Worm (Caenorhabditis elegans) whole organism, L4 larva: Measurements from ENCODE around the gene Y43F4A.4.
A peak's percentile ranks its signal among the peaks of the same experiment; 100 is the strongest.

Experiments
- D1046.2 ChIP-seq: fragments of 200-800 bp; sonication (Bioruptor generic); IDR thresholded peaks from 2 replicates; pipeline ENCODE4 v1.3.6; 2022; ENCODE audit warnings: missing genetic modification characterization, missing compliant biosample characterization
- F26F4.8 ChIP-seq: fragments of 200-800 bp; sonication (Bioruptor generic); conservative IDR thresholded peaks from 2 replicates; pipeline ENCODE4 v1.3.6; 2022; ENCODE audit warnings: missing genetic modification characterization, missing compliant biosample characterization
- F44E2.7 ChIP-seq: fragments of 200-800 bp; sonication (Bioruptor generic); IDR thresholded peaks from 2 replicates; pipeline ENCODE4 v2.1.2; 2022; ENCODE audit warnings: missing genetic modification characterization, missing compliant biosample characterization
- R02D3.7 ChIP-seq: fragments of 150-350 bp; sonication (generic microtip); optimal IDR thresholded peaks from 3 replicates; lab custom pipeline; 2014; ENCODE audit warnings: missing biosample characterization, missing genetic modification characterization
- T20F7.1 ChIP-seq: fragments of 200-800 bp; sonication (Bioruptor generic); optimal IDR thresholded peaks from 2 replicates; lab custom pipeline; 2018; ENCODE audit warnings: mild to moderate bottlenecking, missing genetic modification characterization, missing compliant biosample characterization
- Y105C5A.15 ChIP-seq: fragments of 200-800 bp; sonication (Bioruptor generic); IDR thresholded peaks from 2 replicates; pipeline ENCODE4 v1.3.6; 2022; ENCODE audit warnings: missing genetic modification characterization, missing compliant biosample characterization
- aly-2 ChIP-seq: sonication (generic microtip); optimal IDR thresholded peaks from 2 replicates; lab custom pipeline; 2018; ENCODE audit warnings: missing biosample characterization, missing genetic modification characterization
- arid-1 ChIP-seq: fragments of 200-800 bp; sonication (Bioruptor generic); conservative IDR thresholded peaks from 2 replicates; pipeline ENCODE4 v1.3.6; 2022; ENCODE audit warnings: missing genetic modification reagents, missing genetic modification characterization, missing compliant biosample characterization
- ceh-20 ChIP-seq: fragments of 200-800 bp; sonication (Bioruptor generic); IDR thresholded peaks from 2 replicates; pipeline ENCODE4 v1.3.6; 2022; ENCODE audit warnings: missing genetic modification reagents, missing genetic modification characterization, missing compliant biosample characterization
- ceh-28 ChIP-seq: fragments of 150-350 bp; optimal IDR thresholded peaks from 2 replicates; lab custom pipeline; 2014; ENCODE audit warnings: missing biosample characterization, missing genetic modification reagents, missing genetic modification characterization
- ceh-32 ChIP-seq: sonication (generic microtip); optimal IDR thresholded peaks from 2 replicates; lab custom pipeline; 2016; ENCODE audit warnings: mild to moderate bottlenecking, missing genetic modification characterization, missing compliant biosample characterization; ENCODE audit not compliant: poor library complexity
- ceh-44 ChIP-seq: fragments of 200-800 bp; sonication (Bioruptor generic); IDR thresholded peaks from 2 replicates; pipeline ENCODE4 v1.3.6; 2022; ENCODE audit warnings: missing genetic modification reagents, missing genetic modification characterization, missing compliant biosample characterization
- ceh-82 ChIP-seq: sonication (generic microtip); optimal IDR thresholded peaks from 2 replicates; lab custom pipeline; 2017; ENCODE audit warnings: missing biosample characterization, missing genetic modification characterization
- cey-2 ChIP-seq: sonication (generic microtip); optimal IDR thresholded peaks from 3 replicates; lab custom pipeline; 2017; ENCODE audit warnings: missing genetic modification characterization, mild to moderate bottlenecking, missing compliant biosample characterization, antibody characterized with exemption, borderline replicate concordance; ENCODE audit not compliant: insufficient read depth
- ctbp-1 ChIP-seq: fragments of 200-800 bp; sonication (Bioruptor generic); IDR thresholded peaks from 2 replicates; pipeline ENCODE4 v1.3.6; 2022; ENCODE audit warnings: missing genetic modification reagents, missing genetic modification characterization, missing compliant biosample characterization
- daf-19 ChIP-seq: fragments of 200-800 bp; sonication (Bioruptor generic); conservative IDR thresholded peaks from 2 replicates; pipeline ENCODE4 v1.3.6; 2022; ENCODE audit warnings: missing genetic modification characterization, missing compliant biosample characterization
- duxl-1 ChIP-seq: sonication (generic microtip); optimal IDR thresholded peaks from 2 replicates; lab custom pipeline; 2016; ENCODE audit warnings: mild to moderate bottlenecking, missing genetic modification characterization, moderate library complexity, missing compliant biosample characterization; ENCODE audit not compliant: poor library complexity
- dve-1 ChIP-seq: sonication (generic microtip); optimal IDR thresholded peaks from 2 replicates; lab custom pipeline; 2017; ENCODE audit warnings: antibody characterized with exemption, mild to moderate bottlenecking, missing genetic modification characterization, missing compliant biosample characterization; ENCODE audit not compliant: insufficient read depth
- egl-27 ChIP-seq: sonication (generic microtip); optimal IDR thresholded peaks from 3 replicates; lab custom pipeline; 2017; ENCODE audit warnings: missing biosample characterization, missing genetic modification reagents, missing genetic modification characterization
- egl-43 ChIP-seq: fragments of 200-800 bp; sonication (Bioruptor generic); IDR thresholded peaks from 2 replicates; pipeline ENCODE4 v1.3.6; 2022; ENCODE audit warnings: missing genetic modification reagents, missing genetic modification characterization, missing compliant biosample characterization
- fkh-10 ChIP-seq: fragments of 150-350 bp; optimal IDR thresholded peaks from 2 replicates; lab custom pipeline; 2014; ENCODE audit warnings: missing biosample characterization, missing genetic modification reagents, missing genetic modification characterization
- gei-8 ChIP-seq: fragments of 200-800 bp; sonication (Bioruptor generic); optimal IDR thresholded peaks from 2 replicates; lab custom pipeline; 2018; ENCODE audit warnings: mild to moderate bottlenecking, missing genetic modification characterization, missing compliant biosample characterization
- hif-1 ChIP-seq, 2 experiments: sonication (generic microtip); optimal IDR thresholded peaks; 2 replicates each; lab custom pipeline; 2016 to 2017; ENCODE audit warnings: missing compliant biosample characterization in 2 of 2, missing genetic modification characterization in 2 of 2, missing genetic modification reagents in 2 of 2, missing genotype in 2 of 2, mild to moderate bottlenecking in 1 of 2
- hlh-11 ChIP-seq: fragments of 200-800 bp; sonication (Bioruptor generic); optimal IDR thresholded peaks from 2 replicates; lab custom pipeline; 2018; ENCODE audit warnings: mild to moderate bottlenecking, missing genetic modification characterization, missing compliant biosample characterization
- hmg-1.1 ChIP-seq: fragments of 200-800 bp; sonication (Bioruptor generic); IDR thresholded peaks from 2 replicates; pipeline ENCODE4 v1.3.6; 2022; ENCODE audit warnings: missing genetic modification reagents, missing genetic modification characterization, missing compliant biosample characterization
- jun-1 ChIP-seq: fragments of 150-350 bp; optimal IDR thresholded peaks from 2 replicates; lab custom pipeline; 2014; ENCODE audit warnings: missing biosample characterization, missing genetic modification reagents, missing genetic modification characterization
- lim-7 ChIP-seq: fragments of 200-800 bp; sonication (Bioruptor generic); IDR thresholded peaks from 2 replicates; pipeline ENCODE4 v1.3.6; 2022; ENCODE audit warnings: missing genetic modification characterization, missing compliant biosample characterization
- lin-1 ChIP-seq: fragments of 200-800 bp; sonication (Bioruptor generic); IDR thresholded peaks from 2 replicates; pipeline ENCODE4 v1.3.6; 2022; ENCODE audit warnings: missing genetic modification reagents, missing genetic modification characterization, missing compliant biosample characterization
- lin-13 ChIP-seq: fragments of 150-350 bp; optimal IDR thresholded peaks from 2 replicates; lab custom pipeline; 2014; ENCODE audit warnings: missing biosample characterization, missing genetic modification reagents, missing genetic modification characterization
- lin-29 ChIP-seq: fragments of 200-800 bp; sonication (Bioruptor generic); IDR thresholded peaks from 2 replicates; pipeline ENCODE4 v1.3.6; 2022; ENCODE audit warnings: missing genetic modification reagents, missing genetic modification characterization, missing compliant biosample characterization
- lin-39 ChIP-seq: fragments of 150-350 bp; optimal IDR thresholded peaks from 2 replicates; lab custom pipeline; 2014; ENCODE audit warnings: missing biosample characterization, missing genetic modification reagents, missing genetic modification characterization
- lsy-2 ChIP-seq, 2 experiments: fragments of 150-350 bp in 1 of 2; sonication (generic microtip) in 1 of 2; optimal IDR thresholded peaks; 2 replicates each; lab custom pipeline; 2014 to 2017; ENCODE audit warnings: missing biosample characterization in 2 of 2, missing genetic modification characterization in 2 of 2
- madf-5 ChIP-seq, 2 experiments: fragments of 200-800 bp; sonication (Bioruptor generic); IDR thresholded peaks; 2 replicates each; pipeline ENCODE4 v1.3.6; 2022; ENCODE audit warnings: missing compliant biosample characterization in 2 of 2, missing genetic modification characterization in 2 of 2
- mdl-1 ChIP-seq, 2 experiments: fragments of 150-350 bp in 1 of 2; sonication (generic microtip) in 1 of 2; optimal IDR thresholded peaks; 2 replicates each; lab custom pipeline; 2014 to 2017; ENCODE audit warnings: missing biosample characterization in 2 of 2, missing genetic modification characterization in 2 of 2
- mdt-29 ChIP-seq: fragments of 200-800 bp; sonication (Bioruptor generic); IDR thresholded peaks from 2 replicates; pipeline ENCODE4 v1.3.6; 2022; ENCODE audit warnings: missing genetic modification reagents, missing genetic modification characterization, missing compliant biosample characterization
- mep-1 ChIP-seq: fragments of 150-350 bp; sonication (generic microtip); optimal IDR thresholded peaks from 3 replicates; lab custom pipeline; 2014; ENCODE audit warnings: missing biosample characterization, missing genetic modification characterization
- mes-2 ChIP-seq: sonication (generic microtip); optimal IDR thresholded peaks from 2 replicates; lab custom pipeline; 2016; ENCODE audit warnings: missing genotype, mild to moderate bottlenecking, missing genetic modification characterization, missing compliant biosample characterization; ENCODE audit not compliant: poor library complexity, severe bottlenecking
- nhr-102 ChIP-seq: sonication (generic microtip); optimal IDR thresholded peaks from 2 replicates; lab custom pipeline; 2016; ENCODE audit warnings: mild to moderate bottlenecking, missing genetic modification characterization, moderate library complexity, missing compliant biosample characterization
- nhr-237 ChIP-seq: sonication (generic microtip); optimal IDR thresholded peaks from 2 replicates; lab custom pipeline; 2017; ENCODE audit warnings: missing biosample characterization, missing genetic modification characterization
- nhr-25 ChIP-seq: sonication (generic microtip); optimal IDR thresholded peaks from 2 replicates; lab custom pipeline; 2017; ENCODE audit warnings: missing genetic modification characterization, mild to moderate bottlenecking, missing compliant biosample characterization, antibody characterized with exemption, moderate library complexity, borderline replicate concordance; ENCODE audit not compliant: insufficient read depth
- nhr-28 ChIP-seq: fragments of 150-350 bp; optimal IDR thresholded peaks from 2 replicates; lab custom pipeline; 2014; ENCODE audit warnings: missing biosample characterization, missing genetic modification characterization
- nhr-42 ChIP-seq: fragments of 200-800 bp; sonication (Bioruptor generic); IDR thresholded peaks from 2 replicates; pipeline ENCODE4 v1.3.6; 2022; ENCODE audit warnings: missing genetic modification characterization, missing compliant biosample characterization
- nhr-6 ChIP-seq: fragments of 150-350 bp; optimal IDR thresholded peaks from 2 replicates; lab custom pipeline; 2014; ENCODE audit warnings: missing biosample characterization, missing genetic modification characterization
- nhr-76 ChIP-seq: fragments of 150-350 bp; optimal IDR thresholded peaks from 2 replicates; lab custom pipeline; 2014; ENCODE audit warnings: missing biosample characterization, missing genetic modification characterization
- php-3 ChIP-seq: fragments of 200-800 bp; sonication (Bioruptor generic); IDR thresholded peaks from 2 replicates; pipeline ENCODE4 v1.3.6; 2022; ENCODE audit warnings: missing genetic modification reagents, missing genetic modification characterization, missing compliant biosample characterization
- snpc-4 ChIP-seq: fragments of 150-350 bp; optimal IDR thresholded peaks from 2 replicates; lab custom pipeline; 2014; ENCODE audit warnings: missing biosample characterization, missing genetic modification characterization
- tag-97 ChIP-seq: fragments of 200-800 bp; sonication (Bioruptor generic); IDR thresholded peaks from 2 replicates; pipeline ENCODE4 v1.3.6; 2022; ENCODE audit warnings: missing genetic modification characterization, missing compliant biosample characterization
- unc-130 ChIP-seq: sonication (generic microtip); optimal IDR thresholded peaks from 2 replicates; lab custom pipeline; 2016; ENCODE audit warnings: missing genetic modification reagents, missing genetic modification characterization, missing compliant biosample characterization
- unc-39 ChIP-seq: sonication (generic microtip); optimal IDR thresholded peaks from 2 replicates; lab custom pipeline; 2017; ENCODE audit warnings: missing biosample characterization, missing genetic modification characterization
- zag-1 ChIP-seq: fragments of 150-350 bp; optimal IDR thresholded peaks from 2 replicates; lab custom pipeline; 2014; ENCODE audit warnings: missing biosample characterization, missing genetic modification characterization
- zfp-2 ChIP-seq: sonication (generic microtip); optimal IDR thresholded peaks from 2 replicates; lab custom pipeline; 2016; ENCODE audit warnings: mild to moderate bottlenecking, missing genetic modification characterization, missing compliant biosample characterization

The Y43F4A.4 gene

ce11 chrIII:13256438-13256928, 11.1 kb downstream of the Y43F4A.4 start, which contains the start of gene F56A8.3 (continued):
- TF ChIP-seq nhr-102 (tag; lab: Kevin White, UChicago) (no peak), zag-1 (no peak), ceh-82 (no peak), F26F4.8 (GFP tag; lab: Robert Waterston, UW) (no peak), R02D3.7 (peak; percentile 86), daf-19 (GFP tag; lab: Robert Waterston, UW) (no peak), madf-5 (GFP tag; IDR thresholded peaks at IDR 0.05; lab: Robert Waterston, UW) (no peak), ceh-44 (no peak), nhr-6 (tag; lab: Kevin White, UChicago) (peak; percentile 80), hmg-1.1 (GFP tag; lab: Robert Waterston, UW) (peak; percentile 45), arid-1 (no peak), dve-1 (tag; lab: Kevin White, UChicago) (peak; percentile 75), lsy-2 (tag; optimal IDR thresholded peaks at IDR 0.05; lab: Kevin White, UChicago) (peak; percentile 37 to 86), mdt-29 (GFP tag; lab: Robert Waterston, UW) (no peak), duxl-1 (tag; lab: Kevin White, UChicago) (no peak), ceh-28 (no peak), mep-1 (no peak), mes-2 (tag; lab: Kevin White, UChicago) (peak; percentile 85), nhr-28 (tag; lab: Kevin White, UChicago) (peak; percentile 38), lim-7 (no peak), lin-39 (tag; lab: Kevin White, UChicago) (no peak), Y105C5A.15 (no peak), nhr-25 (peak; percentile 51), tag-97 (GFP tag; lab: Robert Waterston, UW) (no peak), fkh-10 (GFP tag; lab: Kevin White, UChicago) (no peak), hlh-11 (tag; lab: Kevin White, UChicago) (no peak), F44E2.7 (GFP tag; lab: Robert Waterston, UW) (no peak), unc-39 (tag; lab: Kevin White, UChicago) (no peak), ceh-20 (GFP tag; lab: Robert Waterston, UW) (no peak), ceh-32 (no peak), jun-1 (tag; lab: Kevin White, UChicago) (peak; percentile 4), T20F7.1 (peak; percentile 99), cey-2 (tag; lab: Kevin White, UChicago) (no peak), egl-43 (GFP tag; lab: Robert Waterston, UW) (no peak), ctbp-1 (GFP tag; lab: Robert Waterston, UW) (0 out of 2 replicates have a peak, but pooled peaks have one; percentile 31), nhr-42 (GFP tag; lab: Robert Waterston, UW) (no peak), snpc-4 (tag; lab: Kevin White, UChicago) (no peak)

ce11 chrIII:13258163-13258562, 12.8 kb downstream of the Y43F4A.4 start:
- TF ChIP-seq fkh-10 (GFP tag; lab: Kevin White, UChicago) (peak; percentile 24), lin-29 (GFP tag; lab: Robert Waterston, UW) (no peak), php-3 (no peak), ceh-20 (GFP tag; lab: Robert Waterston, UW) (no peak), Y105C5A.15 (no peak), lsy-2 (tag; optimal IDR thresholded peaks at IDR 0.05; lab: Kevin White, UChicago) (peak in 1 of 2 experiments; percentile 48), hmg-1.1 (GFP tag; lab: Robert Waterston, UW) (0 out of 2 replicates have a peak, but pooled peaks have one; percentile 9), egl-27 (tag; lab: Kevin White, UChicago) (no peak), nhr-237 (no peak), hif-1 (tag; optimal IDR thresholded peaks at IDR 0.05; lab: Kevin White, UChicago) (no peak), D1046.2 (no peak), lin-1 (GFP tag; lab: Robert Waterston, UW) (no peak), lin-13 (GFP tag; lab: Kevin White, UChicago) (no peak), mdl-1 (tag; optimal IDR thresholded peaks at IDR 0.05; lab: Kevin White, UChicago) (peak in 1 of 2 experiments; percentile 30), unc-130 (GFP tag; lab: Kevin White, UChicago) (no peak), zfp-2 (no peak), mep-1 (peak; percentile 14), gei-8 (GFP tag; lab: Kevin White, UChicago) (no peak), nhr-76 (tag; lab: Kevin White, UChicago) (no peak), aly-2 (tag; lab: Kevin White, UChicago) (no peak)
